Fruit fly (Drosophila melanogaster): Measurements from ENCODE around the gene eag.

The eag gene

DNA sequence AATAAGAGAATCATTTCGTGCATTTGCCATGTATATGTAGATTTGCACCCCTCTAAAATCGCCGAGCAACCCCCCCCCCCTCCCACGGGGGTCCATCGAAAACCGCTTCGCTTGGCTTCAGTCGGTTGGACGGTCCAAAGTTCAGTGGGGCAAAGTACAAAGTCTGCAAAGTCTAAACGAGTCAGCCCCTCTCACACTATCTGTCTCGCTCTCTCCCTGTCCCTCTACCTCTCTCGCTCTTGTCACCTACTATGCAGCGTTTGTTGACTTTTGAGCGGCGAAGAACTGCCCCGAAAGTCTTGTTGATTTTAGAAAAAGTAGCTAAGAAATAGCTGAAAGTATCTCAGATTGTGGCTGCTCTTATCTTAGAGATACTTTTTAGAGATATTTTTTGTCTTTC is 7.9 kb upstream of the eag start (continued):
- TF ChIP-seq pdm3 (GFP tag; optimal IDR thresholded peaks at IDR 0.05) = peak; percentile 8
- peak; percentile 59 for TF ChIP-seq achi (GFP tag; optimal IDR thresholded peaks at IDR 0.05)
- TF ChIP-seq CG4318 (GFP tag; optimal IDR thresholded peaks at IDR 0.05) = peak; percentile 27
- no peak for TF ChIP-seq CG6792 (GFP tag; optimal IDR thresholded peaks at IDR 0.05)
- TF ChIP-seq CG6276 (GFP tag; optimal IDR thresholded peaks at IDR 0.05) = peak; percentile 99
- peak; percentile 82 for TF ChIP-seq CG7368 (GFP tag; optimal IDR thresholded peaks at IDR 0.05)
- no peak for TF ChIP-seq Smox (GFP tag; optimal IDR thresholded peaks at IDR 0.05)
- no peak for TF ChIP-seq acj6 (GFP tag; optimal IDR thresholded peaks at IDR 0.05)
- no peak for TF ChIP-seq CG31627 (GFP tag; optimal IDR thresholded peaks at IDR 0.05)
- TF ChIP-seq CG15336 (GFP tag; IDR thresholded peaks at IDR 0.05) = peak; percentile 91
- peak; percentile 98 for TF ChIP-seq CG6808 (GFP tag; optimal IDR thresholded peaks at IDR 0.05)
- peak; percentile 99 for TF ChIP-seq ss (GFP tag; optimal IDR thresholded peaks at IDR 0.05)
- TF ChIP-seq CG32006 (GFP tag; optimal IDR thresholded peaks at IDR 0.05) = peak; percentile 65
- no peak for TF ChIP-seq Sox15 (GFP tag; optimal IDR thresholded peaks at IDR 0.05)

DNA sequence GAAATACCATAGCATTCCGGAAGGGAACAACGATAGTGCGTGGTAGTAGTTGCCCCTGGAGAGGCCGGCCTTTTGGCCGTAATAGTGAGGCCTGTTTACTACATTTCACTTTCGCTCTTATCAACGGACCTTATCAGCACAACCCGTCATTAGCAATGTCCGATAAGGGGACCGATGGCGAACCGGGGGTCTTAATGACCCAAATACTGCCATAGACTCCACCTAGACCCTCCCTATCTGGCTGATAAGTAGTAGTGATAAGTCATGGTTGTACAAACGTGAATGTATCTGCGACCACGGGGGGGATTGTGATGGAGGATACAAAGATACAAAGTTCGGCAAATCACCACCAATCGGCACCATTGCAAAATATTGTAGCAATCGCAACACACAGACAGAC is 6.0 kb upstream of the eag start:
- TF ChIP-seq CG11294 (GFP tag; IDR thresholded peaks at IDR 0.05) = no peak
- TF ChIP-seq svp (GFP tag) = peak; percentile 92
- no peak for TF ChIP-seq CG3032 (tag; optimal IDR thresholded peaks at IDR 0.05)
- no peak for TF ChIP-seq dac (GFP tag; optimal IDR thresholded peaks at IDR 0.05)
- no peak for TF ChIP-seq CG3919 (GFP tag; optimal IDR thresholded peaks at IDR 0.05)
- no peak for TF ChIP-seq Eip75B (GFP tag; optimal IDR thresholded peaks at IDR 0.05)
- peak; percentile 33 for TF ChIP-seq Eip93F (GFP tag; optimal IDR thresholded peaks at IDR 0.05)
- no peak for TF ChIP-seq OdsH (GFP tag; optimal IDR thresholded peaks at IDR 0.05)
- TF ChIP-seq Eip78C (GFP tag) = peak; percentile 42
- TF ChIP-seq net (GFP tag; optimal IDR thresholded peaks at IDR 0.05) = no peak
- peak; percentile 33 for TF ChIP-seq vri (GFP tag; optimal IDR thresholded peaks at IDR 0.05)

DNA sequence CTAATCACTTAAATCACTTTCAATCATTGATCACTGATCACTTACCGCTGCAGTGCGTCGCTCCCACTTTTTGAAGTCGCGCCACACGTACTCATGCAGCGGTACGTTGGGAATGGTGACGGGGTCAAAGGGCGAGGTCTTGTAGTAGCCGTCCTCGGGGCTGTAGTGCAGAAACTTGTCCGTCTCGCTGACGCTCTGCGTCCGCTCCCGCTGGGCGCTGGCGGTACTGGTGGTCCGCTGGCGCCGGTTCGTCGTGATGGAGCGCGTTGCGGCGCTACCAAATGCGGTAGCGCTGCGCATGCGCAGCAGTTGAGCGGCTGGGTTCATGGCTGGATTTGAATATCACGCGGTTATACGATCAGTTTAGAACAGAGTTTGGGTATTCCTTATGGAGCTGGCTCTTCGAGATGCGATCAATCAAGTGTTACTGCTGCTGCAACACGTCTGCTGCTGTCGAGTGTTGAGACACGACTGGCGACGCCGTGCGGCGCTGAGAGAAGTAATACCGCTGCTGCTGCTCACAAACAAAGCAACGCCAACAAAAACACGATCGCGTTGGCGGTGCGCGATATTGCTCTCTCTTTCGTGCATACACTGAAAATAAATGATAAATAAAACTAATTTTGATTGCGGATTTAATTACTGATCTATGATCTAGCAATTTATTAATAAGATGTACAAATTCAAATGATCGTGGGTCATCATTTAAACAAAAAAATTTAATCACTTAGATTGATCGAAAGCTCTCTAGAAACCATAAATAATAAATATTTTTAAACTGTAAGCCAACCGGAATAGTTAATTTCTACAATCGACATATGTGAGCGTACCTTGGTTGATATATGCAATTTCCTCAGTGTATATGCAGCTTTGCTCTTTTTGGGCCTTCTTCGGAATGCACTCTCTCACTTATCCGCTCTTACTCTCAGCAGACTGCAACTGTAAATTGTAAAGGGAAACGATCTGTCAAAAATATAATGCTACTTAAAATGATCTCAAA is 4.7 kb upstream of the eag start:
- peak; percentile 99 for TF ChIP-seq fd59A (GFP tag; optimal IDR thresholded peaks at IDR 0.05)
- TF ChIP-seq ss (GFP tag; optimal IDR thresholded peaks at IDR 0.05) = peak; percentile 98 to 99
- TF ChIP-seq Blimp-1 (GFP tag; optimal IDR thresholded peaks at IDR 0.05) = peak; percentile 97
- peak; percentile 98 for TF ChIP-seq Lpt (GFP tag; optimal IDR thresholded peaks at IDR 0.05)
- peak; percentile 97 for TF ChIP-seq achi (GFP tag; optimal IDR thresholded peaks at IDR 0.05)
- peak; percentile 99 for TF ChIP-seq pdm3 (GFP tag; optimal IDR thresholded peaks at IDR 0.05)
- peak; percentile 97 for TF ChIP-seq CG11902 (GFP tag; optimal IDR thresholded peaks at IDR 0.05)
- peak; percentile 99 for TF ChIP-seq CG6276 (GFP tag; optimal IDR thresholded peaks at IDR 0.05)
- TF ChIP-seq spab (GFP tag; optimal IDR thresholded peaks at IDR 0.05) = peak; percentile 98
- peak; percentile 98 for TF ChIP-seq CG8632 (GFP tag; optimal IDR thresholded peaks at IDR 0.05)
- peak; percentile 98 for TF ChIP-seq CG11762 (GFP tag; optimal IDR thresholded peaks at IDR 0.05; ENCODE audit: insufficient read depth)
- peak; percentile 97 for TF ChIP-seq Ets21C (GFP tag; optimal IDR thresholded peaks at IDR 0.05)
- peak; percentile 96 for TF ChIP-seq vri (GFP tag; optimal IDR thresholded peaks at IDR 0.05)
- TF ChIP-seq fkh (GFP tag; optimal IDR thresholded peaks at IDR 0.05) = peak; percentile 43
- peak; percentile 99 for TF ChIP-seq CG34406 (GFP tag; optimal IDR thresholded peaks at IDR 0.05)
- TF ChIP-seq CG11294 (GFP tag; IDR thresholded peaks at IDR 0.05) = peak; percentile 94
- TF ChIP-seq Met (GFP tag; optimal IDR thresholded peaks at IDR 0.05) = peak; percentile 99
- peak; percentile 98 for TF ChIP-seq acj6 (GFP tag; optimal IDR thresholded peaks at IDR 0.05)
- TF ChIP-seq svp (GFP tag) = peak; percentile 100
- TF ChIP-seq salr (GFP tag; optimal IDR thresholded peaks at IDR 0.05) = peak; percentile 94 to 99
- TF ChIP-seq esn (GFP tag; optimal IDR thresholded peaks at IDR 0.05) = peak; percentile 99
- peak; percentile 98 for TF ChIP-seq CG6808 (GFP tag; optimal IDR thresholded peaks at IDR 0.05)
- peak; percentile 99 for TF ChIP-seq CG10669 (GFP tag; optimal IDR thresholded peaks at IDR 0.05)
- TF ChIP-seq dsx (GFP tag; optimal IDR thresholded peaks at IDR 0.05; ENCODE audit: poor library complexity, severe bottlenecking) = peak; percentile 97
- TF ChIP-seq net (GFP tag; optimal IDR thresholded peaks at IDR 0.05) = peak; percentile 98
- TF ChIP-seq CG6792 (GFP tag; optimal IDR thresholded peaks at IDR 0.05) = peak; percentile 99
- TF ChIP-seq eg (GFP tag; IDR thresholded peaks at IDR 0.05) = peak; percentile 96
- TF ChIP-seq Sox102F (GFP tag; optimal IDR thresholded peaks at IDR 0.05) = peak; percentile 98
- TF ChIP-seq Ets96B (tag; optimal IDR thresholded peaks at IDR 0.05) = peak; percentile 99
- peak; percentile 55 for TF ChIP-seq Hr38 (GFP tag; optimal IDR thresholded peaks at IDR 0.05)
- peak; percentile 99 for TF ChIP-seq Smox (GFP tag; optimal IDR thresholded peaks at IDR 0.05)
